Worm (Caenorhabditis elegans) whole organism, early embryonic: Measurements from ENCODE around the gene inos-1.

Experiments used
- ets-7 ChIP-seq: sonication (generic microtip); optimal IDR thresholded peaks from 2 replicates; lab custom pipeline; 2016; ENCODE audit warnings: missing genotype, missing genetic modification characterization, missing compliant biosample characterization
- flt-1 ChIP-seq: fragments of 200-800 bp; sonication (Bioruptor generic); IDR thresholded peaks from 2 replicates; pipeline ENCODE4 v1.3.6; 2022; ENCODE audit warnings: missing genetic modification characterization, missing compliant biosample characterization
- scrt-1 ChIP-seq: fragments of 200-800 bp; sonication (Bioruptor generic); IDR thresholded peaks from 2 replicates; pipeline ENCODE4 v1.3.6; 2022; ENCODE audit warnings: missing genetic modification characterization, missing compliant biosample characterization

- TF ChIP-seq flt-1 (no peak), ets-7 (no peak), scrt-1 (GFP tag; lab: Robert Waterston, UW) (no peak)
These were observed 27.3 kb upstream of the inos-1 start for ce11 chrII:11727438-11727837.
